Worm (Caenorhabditis elegans): ENCODE measurements around the gene F28H7.8.
A peak's percentile ranks its signal among the peaks of the same experiment; 100 is the strongest.

Gene F28H7.8

ce11 chrV:10715158-10716152 is 43.3 kb upstream of the F28H7.8 start (continued):
- TF ChIP-seq ceh-28 (tag; optimal IDR thresholded peaks at IDR 0.05) (no peak), ces-1 (GFP tag; optimal IDR thresholded peaks at IDR 0.05) (no peak), F26F4.8 (GFP tag; conservative IDR thresholded peaks at IDR 0.05) (no peak), mep-1 (tag; optimal IDR thresholded peaks at IDR 0.05) (peak; percentile 95), daf-16 (GFP tag; optimal IDR thresholded peaks at IDR 0.05) (peak in 1 of 2 experiments; percentile 39), daf-16 (tag; optimal IDR thresholded peaks at IDR 0.05) (no peak), nhr-42 (GFP tag; IDR thresholded peaks at IDR 0.05) (peak; percentile 82), nhr-11 (tag; optimal IDR thresholded peaks at IDR 0.05) (peak; percentile 90), F10B5.3 (tag; optimal IDR thresholded peaks at IDR 0.05) (no peak), aly-2 (tag; optimal IDR thresholded peaks at IDR 0.05) (no peak), nhr-48 (tag; optimal IDR thresholded peaks at IDR 0.05) (peak; percentile 96), unc-62 (GFP tag; optimal IDR thresholded peaks at IDR 0.05 in 1 of 2) (peak in 1 of 2 experiments; percentile 100), unc-62 (tag; optimal IDR thresholded peaks at IDR 0.05) (no peak), ceh-44 (GFP tag; IDR thresholded peaks at IDR 0.05) (no peak), R02D3.7 (tag; optimal IDR thresholded peaks at IDR 0.05) (no peak), D1046.2 (GFP tag; IDR thresholded peaks at IDR 0.05) (0 out of 2 replicates have a peak, but pooled peaks have one; percentile 67), ceh-62 (tag; optimal IDR thresholded peaks at IDR 0.05) (no peak), hif-1 (tag; optimal IDR thresholded peaks at IDR 0.05) (peak in 1 of 2 experiments; percentile 96), nhr-25 (tag; optimal IDR thresholded peaks at IDR 0.05; ENCODE audit: borderline replicate concordance, insufficient read depth) (peak; percentile 59), nhr-41 (GFP tag; IDR thresholded peaks at IDR 0.05) (peak; percentile 85), ctbp-1 (GFP tag; IDR thresholded peaks at IDR 0.05) (peak; percentile 99), arid-1 (GFP tag; conservative IDR thresholded peaks at IDR 0.05) (peak; percentile 75), hmg-1.1 (GFP tag; IDR thresholded peaks at IDR 0.05) (peak; percentile 94), madf-5 (GFP tag; IDR thresholded peaks at IDR 0.05) (no peak), ceh-32 (tag; optimal IDR thresholded peaks at IDR 0.05; ENCODE audit: poor library complexity) (peak; percentile 71), gei-8 (GFP tag; optimal IDR thresholded peaks at IDR 0.05) (peak; percentile 87), pqm-1 (tag; optimal IDR thresholded peaks at IDR 0.05) (no peak), ZK337.2 (GFP tag; IDR thresholded peaks at IDR 0.05) (peak; percentile 66), Y75B8A.6 (GFP tag; IDR thresholded peaks at IDR 0.05) (no peak), nhr-111 (GFP tag; optimal IDR thresholded peaks at IDR 0.05) (no peak), duxl-1 (tag; optimal IDR thresholded peaks at IDR 0.05; ENCODE audit: poor library complexity) (no peak), zfp-3 (GFP tag; conservative IDR thresholded peaks at IDR 0.05) (peak; percentile 66; the same call in 1 of the 2 replicates), nhr-237 (tag; optimal IDR thresholded peaks at IDR 0.05) (no peak), Y48G9A.11 (GFP tag; IDR thresholded peaks at IDR 0.05) (no peak), madf-9 (GFP tag; conservative IDR thresholded peaks at IDR 0.05) (peak; percentile 89), mxl-3 (GFP tag; optimal IDR thresholded peaks at IDR 0.05) (peak; percentile 95), mdt-29 (GFP tag; IDR thresholded peaks at IDR 0.05) (peak; percentile 69), Y5F2A.4 (GFP tag; optimal IDR thresholded peaks at IDR 0.05) (no peak), snpc-4 (tag; optimal IDR thresholded peaks at IDR 0.05) (peak; percentile 65), unc-39 (tag; optimal IDR thresholded peaks at IDR 0.05) (no peak), tag-97 (GFP tag; IDR thresholded peaks at IDR 0.05) (no peak), rbr-2 (tag; optimal IDR thresholded peaks at IDR 0.05) (peak; percentile 79), Y105C5A.15 (GFP tag; IDR thresholded peaks at IDR 0.05) (no peak), set-16 (GFP tag; IDR thresholded peaks at IDR 0.05) (peak; percentile 100), zip-2 (tag; optimal IDR thresholded peaks at IDR 0.05) (peak; percentile 47), unc-130 (GFP tag; optimal IDR thresholded peaks at IDR 0.05) (no peak), dmd-8 (GFP tag; IDR thresholded peaks at IDR 0.05) (no peak; the same call in 1 of the 2 replicates), zfp-2 (tag; optimal IDR thresholded peaks at IDR 0.05) (peak; percentile 46), hlh-11 (tag; optimal IDR thresholded peaks at IDR 0.05) (peak; percentile 99)
